Worm (Caenorhabditis elegans): Measurements from ENCODE around the gene Y1A5A.1.

- TF ChIP-seq F13C5.2 (tag; optimal IDR thresholded peaks at IDR 0.05) (no peak), hmg-4 (GFP tag; optimal IDR thresholded peaks at IDR 0.05) (no peak), ama-1 (optimal IDR thresholded peaks at IDR 0.05) (no peak), hnd-1 (tag; optimal IDR thresholded peaks at IDR 0.05) (no peak), hmbx-1 (tag; optimal IDR thresholded peaks at IDR 0.05) (no peak), ceh-36 (tag; optimal IDR thresholded peaks at IDR 0.05) (no peak), tbx-37 (GFP tag; conservative IDR thresholded peaks at IDR 0.05) (no peak), tra-4 (tag; optimal IDR thresholded peaks at IDR 0.05) (no peak), sea-1 (GFP tag; conservative IDR thresholded peaks at IDR 0.05) (no peak), tbx-11 (GFP tag; IDR thresholded peaks at IDR 0.05) (no peak), scrt-1 (GFP tag; IDR thresholded peaks at IDR 0.05) (no peak), flt-1 (GFP tag; IDR thresholded peaks at IDR 0.05) (no peak), ceh-13 (GFP tag; optimal IDR thresholded peaks at IDR 0.05) (no peak)
Observed at ce11 chrIII:4030839-4031238, 44.4 kb upstream of the Y1A5A.1 start.

All from whole organism, early embryonic.